Worm (Caenorhabditis elegans): ENCODE measurements around the gene srd-43.

The srd-43 gene

DNA sequence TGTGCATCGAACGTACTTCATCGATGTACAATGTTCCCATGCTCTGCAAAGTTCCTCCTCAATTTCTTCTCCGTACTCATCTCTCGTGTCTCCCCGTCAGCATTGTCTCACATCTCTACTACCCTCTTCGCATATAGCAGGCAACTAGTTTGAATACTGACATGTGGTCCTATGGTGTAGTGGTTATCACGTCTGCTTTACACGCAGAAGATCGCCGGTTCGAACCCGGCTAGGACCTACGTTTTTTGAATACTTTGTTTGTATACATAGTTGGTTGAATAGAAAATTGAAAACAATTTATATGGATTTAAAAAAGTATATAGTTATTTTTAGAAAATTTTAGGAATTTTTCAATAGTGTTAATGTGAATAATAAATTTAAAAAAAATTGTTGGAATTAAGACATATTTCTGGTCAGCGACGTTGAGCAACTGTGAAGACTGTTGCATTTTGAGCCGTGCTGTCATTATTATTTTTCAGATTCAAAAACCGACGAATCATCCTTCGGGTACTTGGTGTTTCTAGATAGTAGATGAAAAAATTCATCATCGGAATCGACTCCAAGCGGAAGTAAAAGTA lies 1.3 kb upstream of the srd-43 start (continued):
- TF ChIP-seq cey-2 (tag; optimal IDR thresholded peaks at IDR 0.05; ENCODE audit: borderline replicate concordance, insufficient read depth) (peak; percentile 20), set-16 (GFP tag; IDR thresholded peaks at IDR 0.05) (no peak), nhr-102 (tag; optimal IDR thresholded peaks at IDR 0.05) (peak; percentile 91), zfp-3 (GFP tag; conservative IDR thresholded peaks at IDR 0.05) (peak; percentile 85), daf-19 (GFP tag; conservative IDR thresholded peaks at IDR 0.05) (peak; percentile 97), nhr-111 (GFP tag; optimal IDR thresholded peaks at IDR 0.05) (peak; percentile 85), F37D6.2 (tag; optimal IDR thresholded peaks at IDR 0.05) (peak; percentile 78), php-3 (GFP tag; IDR thresholded peaks at IDR 0.05) (peak; percentile 87), fos-1 (tag; optimal IDR thresholded peaks at IDR 0.05) (no peak), dve-1 (tag; optimal IDR thresholded peaks at IDR 0.05; ENCODE audit: insufficient read depth) (peak; percentile 94), lin-15B (tag; optimal IDR thresholded peaks at IDR 0.05) (no peak), duxl-1 (tag; optimal IDR thresholded peaks at IDR 0.05; ENCODE audit: poor library complexity) (no peak), mxl-2 (GFP tag; conservative IDR thresholded peaks at IDR 0.05) (peak; percentile 79), hif-1 (tag; optimal IDR thresholded peaks at IDR 0.05) (no peak), ama-1 (optimal IDR thresholded peaks at IDR 0.05) (no peak), nhr-237 (tag; optimal IDR thresholded peaks at IDR 0.05) (no peak), mes-2 (tag; optimal IDR thresholded peaks at IDR 0.05; ENCODE audit: poor library complexity, severe bottlenecking) (no peak), gei-8 (GFP tag; optimal IDR thresholded peaks at IDR 0.05) (peak; percentile 74), nhr-6 (tag; optimal IDR thresholded peaks at IDR 0.05) (peak; percentile 63), ZK546.5 (tag; optimal IDR thresholded peaks at IDR 0.05) (no peak), lim-7 (GFP tag; IDR thresholded peaks at IDR 0.05) (peak; percentile 98), zip-2 (tag; optimal IDR thresholded peaks at IDR 0.05) (peak; percentile 62), aha-1 (tag) (peak; percentile 80), ceh-32 (tag; optimal IDR thresholded peaks at IDR 0.05; ENCODE audit: poor library complexity) (peak; percentile 79)

DNA sequence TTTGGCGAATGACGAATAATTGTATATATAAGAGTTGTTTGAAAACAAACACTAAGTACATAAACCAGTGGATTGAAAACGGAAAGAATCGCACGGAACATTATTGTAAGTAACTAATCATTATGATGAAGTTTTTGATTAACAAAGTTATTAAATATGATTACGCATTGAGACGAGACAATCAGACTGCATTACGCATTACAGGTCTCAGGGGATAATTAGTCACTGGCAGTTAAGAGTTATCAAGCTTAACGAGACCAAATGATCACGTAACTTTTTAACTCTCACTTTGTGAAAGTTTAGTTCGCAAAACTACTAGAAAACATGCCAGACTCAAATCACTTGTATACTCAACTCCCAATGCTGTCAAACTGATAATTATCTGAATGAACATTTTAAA lies 2.3 kb downstream of the srd-43 start, which contains the start of gene srd-42:
srd-42 (minus strand) TSS at position 101 of the 400 bp plus-strand sequence.
- no peak for TF ChIP-seq mdt-29 (GFP tag; IDR thresholded peaks at IDR 0.05)
- TF ChIP-seq arid-1 (GFP tag; conservative IDR thresholded peaks at IDR 0.05), result no peak
- TF ChIP-seq lin-38 (GFP tag; IDR thresholded peaks at IDR 0.05), result no peak
- no peak for TF ChIP-seq gei-8 (GFP tag; optimal IDR thresholded peaks at IDR 0.05)
- no peak for TF ChIP-seq tra-1 (GFP tag; IDR thresholded peaks at IDR 0.05)
- TF ChIP-seq lin-39 (tag; optimal IDR thresholded peaks at IDR 0.05), result no peak
- no peak for TF ChIP-seq F49E8.2 (tag; optimal IDR thresholded peaks at IDR 0.05; ENCODE audit: borderline replicate concordance)
- no peak for TF ChIP-seq ceh-28 (tag; optimal IDR thresholded peaks at IDR 0.05)
- TF ChIP-seq jun-1 (tag; optimal IDR thresholded peaks at IDR 0.05), result no peak
- TF ChIP-seq ZK546.5 (tag; optimal IDR thresholded peaks at IDR 0.05), result no peak
- TF ChIP-seq Y48G9A.11 (GFP tag; IDR thresholded peaks at IDR 0.05), result no peak
- TF ChIP-seq unc-39 (tag; optimal IDR thresholded peaks at IDR 0.05), result no peak
- no peak for TF ChIP-seq pha-4 (GFP tag; IDR thresholded peaks at IDR 0.05)
- no peak for TF ChIP-seq pha-4 (tag; optimal IDR thresholded peaks at IDR 0.05)
- TF ChIP-seq dmd-6 (GFP tag; IDR thresholded peaks at IDR 0.05), result no peak
- TF ChIP-seq nhr-76 (tag; optimal IDR thresholded peaks at IDR 0.05), result no peak

ce11 chrX:13300503-13300902 lies 5.1 kb downstream of the srd-43 start, which contains the start of gene srd-39:
srd-39 (minus strand) TSS chrX:13300603.
- no peak for TF ChIP-seq dpl-1 (GFP tag; optimal IDR thresholded peaks at IDR 0.05)
- no peak for TF ChIP-seq nhr-77 (tag; optimal IDR thresholded peaks at IDR 0.05)
- no peak for TF ChIP-seq mxl-3 (GFP tag; optimal IDR thresholded peaks at IDR 0.05)
- no peak for TF ChIP-seq pha-4 (GFP tag; IDR thresholded peaks at IDR 0.05)
- no peak for TF ChIP-seq pha-4 (tag; optimal IDR thresholded peaks at IDR 0.05)
- TF ChIP-seq madf-5 (GFP tag; IDR thresholded peaks at IDR 0.05), result no peak
- TF ChIP-seq arid-1 (GFP tag; conservative IDR thresholded peaks at IDR 0.05), result no peak
- no peak for TF ChIP-seq set-16 (GFP tag; IDR thresholded peaks at IDR 0.05)
- no peak for TF ChIP-seq mdl-1 (tag; optimal IDR thresholded peaks at IDR 0.05)
- no peak for TF ChIP-seq dmd-8 (GFP tag; IDR thresholded peaks at IDR 0.05)
- TF ChIP-seq ZK546.5 (tag; optimal IDR thresholded peaks at IDR 0.05), result no peak
- TF ChIP-seq lin-29 (GFP tag; IDR thresholded peaks at IDR 0.05), result no peak
- TF ChIP-seq mep-1 (tag; optimal IDR thresholded peaks at IDR 0.05), result no peak
- no peak for TF ChIP-seq zag-1 (tag; optimal IDR thresholded peaks at IDR 0.05)
- TF ChIP-seq madf-9 (GFP tag; conservative IDR thresholded peaks at IDR 0.05), result no peak
- TF ChIP-seq F10B5.3 (tag; optimal IDR thresholded peaks at IDR 0.05), result no peak
- no peak for TF ChIP-seq fkh-10 (GFP tag; optimal IDR thresholded peaks at IDR 0.05)
